Worm (Caenorhabditis elegans): ENCODE data around the gene Y47D7A.7.
A peak's percentile ranks its signal among the peaks of the same experiment; 100 is the strongest.

Y47D7A.7 gene

DNA sequence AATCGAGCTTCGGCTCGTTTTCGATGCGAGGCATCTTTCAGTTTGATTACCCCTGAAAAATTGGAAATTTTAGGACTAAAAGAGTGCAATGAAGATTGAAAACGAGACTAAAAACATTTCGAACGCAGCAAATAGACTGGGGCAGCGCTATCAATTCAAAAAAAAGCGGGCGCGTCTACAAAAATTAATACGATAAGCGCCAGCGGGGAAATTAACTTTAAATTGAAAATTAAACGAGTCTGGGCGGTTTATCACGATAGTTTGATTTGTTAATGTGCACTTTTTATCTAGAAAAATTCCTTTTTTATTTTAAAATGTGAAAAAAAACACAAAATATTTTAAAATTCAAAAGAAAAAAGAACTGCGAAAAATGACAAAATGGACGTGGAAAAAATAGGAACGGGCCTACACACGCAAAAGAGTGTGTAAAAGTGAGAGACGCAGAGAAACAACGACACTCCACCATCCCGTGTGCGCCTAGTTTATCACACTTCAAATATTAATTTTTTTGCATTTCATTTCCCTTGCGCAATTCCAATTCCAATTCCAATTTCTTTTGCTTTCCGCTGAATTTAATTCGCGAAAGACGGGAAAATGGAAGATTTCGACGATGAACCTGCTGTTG lies 48.2 kb downstream of the Y47D7A.7 start, which contains the start of the genes gmpr-1 and fipp-1 (continued):
- TF ChIP-seq nhr-41 (GFP tag; IDR thresholded peaks at IDR 0.05) (no peak), dmd-6 (GFP tag; IDR thresholded peaks at IDR 0.05) (no peak), hif-1 (tag; optimal IDR thresholded peaks at IDR 0.05) (peak in 1 of 2 experiments; percentile 21), vab-7 (GFP tag; IDR thresholded peaks at IDR 0.05) (no peak), mxl-2 (GFP tag; conservative IDR thresholded peaks at IDR 0.05) (no peak), tra-1 (GFP tag; IDR thresholded peaks at IDR 0.05) (no peak), unc-62 (GFP tag; optimal IDR thresholded peaks at IDR 0.05 in 1 of 2) (no peak), unc-62 (tag; optimal IDR thresholded peaks at IDR 0.05) (no peak), hlh-11 (tag; optimal IDR thresholded peaks at IDR 0.05) (peak; percentile 23), hlh-30 (tag; optimal IDR thresholded peaks at IDR 0.05; ENCODE audit: insufficient read depth) (peak; percentile 42), gei-8 (GFP tag; optimal IDR thresholded peaks at IDR 0.05) (no peak), mes-2 (tag; optimal IDR thresholded peaks at IDR 0.05; ENCODE audit: poor library complexity, severe bottlenecking) (peak; percentile 60), nhr-28 (tag; optimal IDR thresholded peaks at IDR 0.05) (no peak), R02D3.7 (tag; optimal IDR thresholded peaks at IDR 0.05) (no peak), skn-1 (tag; optimal IDR thresholded peaks at IDR 0.05) (no peak), dmd-9 (GFP tag; IDR thresholded peaks at IDR 0.05) (no peak), php-3 (GFP tag; IDR thresholded peaks at IDR 0.05) (no peak)

DNA sequence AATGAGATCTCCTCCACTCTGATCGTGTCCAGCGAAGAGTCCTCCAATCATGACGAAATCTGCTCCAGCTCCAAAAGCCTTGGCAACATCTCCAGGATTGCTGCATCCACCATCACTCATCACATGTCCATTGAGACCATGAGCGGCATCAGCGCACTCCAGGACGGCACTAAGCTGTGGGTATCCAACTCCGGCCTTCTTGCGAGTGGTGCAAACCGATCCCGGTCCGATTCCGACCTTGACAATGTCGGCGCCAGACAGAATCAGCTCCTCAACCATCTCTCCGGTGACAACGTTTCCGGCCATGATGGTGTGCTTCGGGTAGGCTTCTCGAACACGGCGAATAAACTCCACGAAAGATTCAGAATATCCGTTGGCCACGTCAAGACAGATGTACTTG lies 49.2 kb downstream of the Y47D7A.7 start:
- TF ChIP-seq daf-16 (GFP tag; optimal IDR thresholded peaks at IDR 0.05) (no peak), daf-16 (tag; optimal IDR thresholded peaks at IDR 0.05) (no peak), set-16 (GFP tag; IDR thresholded peaks at IDR 0.05) (peak; percentile 55; the same call in 1 of the 2 replicates)
